Worm (Caenorhabditis elegans): ENCODE results near the gene sri-71.
"Not testable (repeated sequence)": the region's sequence is repeated elsewhere in the genome, so short reads cannot be mapped to it uniquely, and the experiment has no call there.

ce11 chrII:2622936-2623452 is 4.6 kb upstream of the sri-71 start, which contains the start of gene D2062.4:
- TF ChIP-seq him-1, dao-5 (tag; optimal IDR thresholded peaks at IDR 0.05): not testable (repeated sequence)

Data from whole organism, L4/young adult.